Fruit fly (Drosophila melanogaster): ENCODE results near the gene alien.

dm6 chr2L:8982584-8983302 lies 14.4 kb downstream of the alien start:
- TF ChIP-seq dsf (GFP tag; optimal IDR thresholded peaks at IDR 0.05; ENCODE audit: borderline replicate concordance) (no peak), Vsx2 (GFP tag; optimal IDR thresholded peaks at IDR 0.05; ENCODE audit: partially characterized antibody) (no peak), Myc (optimal IDR thresholded peaks at IDR 0.05) (no peak), Hr83 (GFP tag; optimal IDR thresholded peaks at IDR 0.05; ENCODE audit: poor library complexity, severe bottlenecking) (no peak), Hr78 (GFP tag; optimal IDR thresholded peaks at IDR 0.05) (no peak), Dif (GFP tag; optimal IDR thresholded peaks at IDR 0.05; ENCODE audit: partially characterized antibody) (no peak), usp (GFP tag; optimal IDR thresholded peaks at IDR 0.05) (no peak), GATAd (GFP tag; optimal IDR thresholded peaks at IDR 0.05) (no peak), psq (GFP tag; optimal IDR thresholded peaks at IDR 0.05) (no peak), h (GFP tag; optimal IDR thresholded peaks at IDR 0.05) (no peak), foxo (GFP tag; optimal IDR thresholded peaks at IDR 0.05) (no peak)

All from whole organism, wandering third instar larva.